Fruit fly (Drosophila melanogaster): ENCODE data around the gene Bace.

DNA sequence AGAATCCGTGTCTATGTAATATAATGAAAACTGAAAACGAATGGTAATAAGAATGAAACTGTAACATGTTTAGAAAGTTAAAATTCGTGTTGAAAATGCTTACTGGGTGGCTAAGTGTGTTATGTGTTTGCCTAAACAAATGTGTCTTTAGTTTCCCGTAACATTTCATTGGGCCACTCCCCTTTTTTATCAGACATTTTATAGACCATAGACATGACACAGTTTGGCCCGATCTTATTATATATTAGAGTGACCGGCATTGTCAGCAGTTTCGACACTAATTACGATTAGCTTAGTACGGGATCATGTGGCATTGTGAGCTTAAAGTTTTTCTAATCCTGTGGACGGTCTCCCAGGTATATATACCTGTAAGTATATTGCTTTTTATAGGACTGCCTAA is 19.1 kb downstream of the Bace start, which contains the start of gene CheA29a:
- no peak for TF ChIP-seq psq (optimal IDR thresholded peaks at IDR 0.05)
- no peak for TF ChIP-seq Myc (optimal IDR thresholded peaks at IDR 0.05)
- no peak for TF ChIP-seq h (optimal IDR thresholded peaks at IDR 0.05)
- no peak for TF ChIP-seq insv (optimal IDR thresholded peaks at IDR 0.05)
- TF ChIP-seq Sin3A (optimal IDR thresholded peaks at IDR 0.05): no peak
- no peak for TF ChIP-seq ttk (optimal IDR thresholded peaks at IDR 0.05)
